Fruit fly (Drosophila melanogaster) whole organism, larva: ENCODE results near the gene Kif19A.

Experiments used
- noc ChIP-seq: fragments of 200-800 bp; sonication (Bioruptor generic); optimal IDR thresholded peaks from 3 replicates; lab custom pipeline; 2019; ENCODE audit warnings: missing biosample characterization, mild to moderate bottlenecking, missing genetic modification characterization, moderate library complexity

The Kif19A gene

dm6 chr3R:14067904-14068636 lies 50.2 kb downstream of the Kif19A start:
- TF ChIP-seq noc (tag; lab: Kevin White, UChicago), result no peak

- no peak for TF ChIP-seq noc (tag; lab: Kevin White, UChicago)
These were observed 53.0 kb downstream of the Kif19A start for dm6 chr3R:14065241-14065640.

dm6 chr3R:14064158-14064969 lies 53.9 kb downstream of the Kif19A start:
- no peak for TF ChIP-seq noc (tag; lab: Kevin White, UChicago)

dm6 chr3R:14062869-14063543 lies 55.2 kb downstream of the Kif19A start:
- TF ChIP-seq noc (tag; lab: Kevin White, UChicago), result no peak
